Fruit fly (Drosophila melanogaster): Measurements from ENCODE around the gene Madm.
A peak's percentile ranks its signal among the peaks of the same experiment; 100 is the strongest.

DNA sequence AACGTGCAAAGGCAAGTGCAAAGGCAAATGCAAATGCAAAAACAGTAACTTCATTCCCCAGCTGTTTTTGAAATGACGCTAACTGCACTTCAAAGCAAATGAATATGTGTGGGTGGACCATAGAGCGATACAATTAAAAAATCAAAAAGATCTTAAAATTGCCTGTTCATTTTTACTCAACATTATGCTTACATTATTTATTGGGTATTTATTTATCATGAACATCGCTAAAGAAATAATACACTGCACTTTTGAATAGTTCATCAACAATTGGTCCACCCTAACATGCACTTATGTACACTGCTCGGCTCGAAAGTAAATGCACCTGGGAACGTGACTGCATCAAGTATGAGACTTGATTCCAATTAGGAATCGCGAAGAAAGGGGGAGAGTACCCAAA is 47.8 kb upstream of the Madm start:
- TF ChIP-seq CG8159 (tag; optimal IDR thresholded peaks at IDR 0.05) (peak; percentile 84), CG15710 (tag; optimal IDR thresholded peaks at IDR 0.05) (peak; percentile 40), gl (tag; optimal IDR thresholded peaks at IDR 0.05) (no peak), CG17806 (tag; optimal IDR thresholded peaks at IDR 0.05) (no peak), EcR (GFP tag; optimal IDR thresholded peaks at IDR 0.05) (no peak), Ets98B (GFP tag; IDR thresholded peaks at IDR 0.05) (peak; percentile 84), CG8301 (tag; optimal IDR thresholded peaks at IDR 0.05) (peak; percentile 78), CG34367 (tag; optimal IDR thresholded peaks at IDR 0.05) (peak; percentile 49), CG12605 (GFP tag; IDR thresholded peaks at IDR 0.05) (peak; percentile 81), D1 (tag; optimal IDR thresholded peaks at IDR 0.05) (no peak), CG32121 (GFP tag; IDR thresholded peaks at IDR 0.05) (peak; percentile 81), Snoo (tag; optimal IDR thresholded peaks at IDR 0.05) (peak; percentile 11), Pif1A (GFP tag; optimal IDR thresholded peaks at IDR 0.05) (peak; percentile 76)

All from whole organism, pupa.